Worm (Caenorhabditis elegans) whole organism, late embryonic: Measurements from ENCODE around the gene Y57A10A.13.

ENCODE experiments used
- C08G9.2 ChIP-seq: sonication (generic microtip); optimal IDR thresholded peaks from 2 replicates; lab custom pipeline; 2016; ENCODE audit warnings: mild to moderate bottlenecking, missing genetic modification characterization, moderate library complexity, missing compliant biosample characterization
- F13H6.1 ChIP-seq: sonication (generic microtip); optimal IDR thresholded peaks from 2 replicates; lab custom pipeline; 2016; ENCODE audit warnings: missing genetic modification characterization, missing compliant biosample characterization
- Y22D7AL.16 ChIP-seq: sonication (generic microtip); optimal IDR thresholded peaks from 2 replicates; lab custom pipeline; 2016; ENCODE audit warnings: missing genetic modification characterization, missing compliant biosample characterization
- ceh-19 ChIP-seq: fragments of 200-800 bp; sonication (Bioruptor generic); optimal IDR thresholded peaks from 2 replicates; lab custom pipeline; 2018; ENCODE audit warnings: mild to moderate bottlenecking, missing genetic modification characterization, missing compliant biosample characterization
- ceh-2 ChIP-seq: sonication (generic microtip); optimal IDR thresholded peaks from 2 replicates; lab custom pipeline; 2016; ENCODE audit warnings: missing genotype, missing genetic modification characterization, missing compliant biosample characterization
- ceh-24 ChIP-seq: sonication (generic microtip); optimal IDR thresholded peaks from 2 replicates; lab custom pipeline; 2016; ENCODE audit warnings: mild to moderate bottlenecking, missing genetic modification characterization, missing compliant biosample characterization
- ceh-34 ChIP-seq: sonication (generic microtip); optimal IDR thresholded peaks from 2 replicates; lab custom pipeline; 2016; ENCODE audit warnings: mild to moderate bottlenecking, missing genetic modification characterization, missing compliant biosample characterization
- ceh-45 ChIP-seq: fragments of 200-800 bp; sonication (Bioruptor generic); IDR thresholded peaks from 2 replicates; pipeline ENCODE4 v1.3.6; 2022; ENCODE audit warnings: missing genetic modification reagents, missing genetic modification characterization, missing compliant biosample characterization
- ceh-6 ChIP-seq: fragments of 200-800 bp; sonication (Bioruptor generic); optimal IDR thresholded peaks from 2 replicates; lab custom pipeline; 2018; ENCODE audit warnings: mild to moderate bottlenecking, missing genetic modification characterization, missing compliant biosample characterization
- ceh-9 ChIP-seq: sonication (generic microtip); optimal IDR thresholded peaks from 2 replicates; lab custom pipeline; 2016; ENCODE audit warnings: mild to moderate bottlenecking, missing genetic modification characterization, inconsistent platforms, missing compliant biosample characterization
- che-1 ChIP-seq: sonication (generic microtip); optimal IDR thresholded peaks from 2 replicates; lab custom pipeline; 2016; ENCODE audit warnings: mild to moderate bottlenecking, missing genetic modification characterization, missing compliant biosample characterization
- dmd-4 ChIP-seq: sonication (generic microtip); optimal IDR thresholded peaks from 2 replicates; lab custom pipeline; 2016; ENCODE audit warnings: borderline replicate concordance, missing genetic modification characterization, missing compliant biosample characterization
- dve-1 ChIP-seq: sonication (generic microtip); optimal IDR thresholded peaks from 2 replicates; lab custom pipeline; 2017; ENCODE audit warnings: antibody characterized with exemption, mild to moderate bottlenecking, missing genetic modification characterization, missing compliant biosample characterization
- elt-4 ChIP-seq: sonication (generic microtip); optimal IDR thresholded peaks from 2 replicates; lab custom pipeline; 2016; ENCODE audit warnings: missing genetic modification characterization, missing compliant biosample characterization
- eyg-1 ChIP-seq: sonication (generic microtip); optimal IDR thresholded peaks from 2 replicates; lab custom pipeline; 2016; ENCODE audit warnings: missing genotype, missing genetic modification characterization, missing compliant biosample characterization
- fax-1 ChIP-seq: sonication (generic microtip); optimal IDR thresholded peaks from 2 replicates; lab custom pipeline; 2016; ENCODE audit warnings: missing genotype, missing genetic modification characterization, missing compliant biosample characterization
- fkh-10 ChIP-seq: fragments of 150-350 bp; optimal IDR thresholded peaks from 2 replicates; lab custom pipeline; 2014; ENCODE audit warnings: missing biosample characterization, missing genetic modification reagents, missing genetic modification characterization
- fkh-6 ChIP-seq: sonication (generic microtip); optimal IDR thresholded peaks from 2 replicates; lab custom pipeline; 2016; ENCODE audit warnings: missing genetic modification characterization, missing compliant biosample characterization
- gmeb-2 ChIP-seq: sonication (generic microtip); optimal IDR thresholded peaks from 2 replicates; lab custom pipeline; 2016; ENCODE audit warnings: missing genetic modification characterization, inconsistent platforms, missing compliant biosample characterization
- hlh-13 ChIP-seq: fragments of 200-800 bp; sonication (Bioruptor generic); optimal IDR thresholded peaks from 2 replicates; lab custom pipeline; 2018; ENCODE audit warnings: mild to moderate bottlenecking, missing genetic modification characterization, missing compliant biosample characterization
- hlh-15 ChIP-seq: sonication (generic microtip); optimal IDR thresholded peaks from 2 replicates; lab custom pipeline; 2016; ENCODE audit warnings: missing genetic modification characterization, missing compliant biosample characterization
- hlh-6 ChIP-seq: sonication (generic microtip); optimal IDR thresholded peaks from 2 replicates; lab custom pipeline; 2016; ENCODE audit warnings: missing genotype, missing genetic modification characterization, missing compliant biosample characterization
- hlh-8 ChIP-seq: sonication (generic microtip); optimal IDR thresholded peaks from 2 replicates; lab custom pipeline; 2016; ENCODE audit warnings: missing genotype, missing genetic modification characterization, missing compliant biosample characterization
- lim-6 ChIP-seq: sonication (generic microtip); optimal IDR thresholded peaks from 2 replicates; lab custom pipeline; 2016; ENCODE audit warnings: missing genetic modification characterization, missing compliant biosample characterization
- nfya-1 ChIP-seq: sonication (generic microtip); optimal IDR thresholded peaks from 2 replicates; lab custom pipeline; 2017; ENCODE audit warnings: missing genetic modification characterization, mild to moderate bottlenecking, missing compliant biosample characterization, antibody characterized with exemption, moderate library complexity
- nhr-232 ChIP-seq: sonication (generic microtip); optimal IDR thresholded peaks from 2 replicates; lab custom pipeline; 2016; ENCODE audit warnings: missing genetic modification characterization, missing compliant biosample characterization
- odd-2 ChIP-seq: sonication (generic microtip); optimal IDR thresholded peaks from 2 replicates; lab custom pipeline; 2017; ENCODE audit warnings: antibody characterized with exemption, mild to moderate bottlenecking, missing genetic modification characterization, missing compliant biosample characterization
- pag-3 ChIP-seq: sonication (generic microtip); optimal IDR thresholded peaks from 2 replicates; lab custom pipeline; 2016; ENCODE audit warnings: missing compliant biosample characterization, missing genetic modification characterization, borderline replicate concordance
- pax-1 ChIP-seq: fragments of 150-350 bp; optimal IDR thresholded peaks from 2 replicates; lab custom pipeline; 2014; ENCODE audit warnings: missing biosample characterization, missing genetic modification characterization
- pha-2 ChIP-seq: sonication (generic microtip); optimal IDR thresholded peaks from 2 replicates; lab custom pipeline; 2017; ENCODE audit warnings: mild to moderate bottlenecking, missing genetic modification characterization, missing compliant biosample characterization
- pqm-1 ChIP-seq: sonication (generic microtip); optimal IDR thresholded peaks from 2 replicates; lab custom pipeline; 2016; ENCODE audit warnings: missing genetic modification characterization, missing compliant biosample characterization
- sdc-2 ChIP-seq: sonication (generic microtip); optimal IDR thresholded peaks from 2 replicates; lab custom pipeline; 2016; ENCODE audit warnings: missing genotype, missing genetic modification characterization, missing compliant biosample characterization
- sox-2 ChIP-seq: fragments of 200-800 bp; sonication (Bioruptor generic); IDR thresholded peaks from 2 replicates; pipeline ENCODE4 v1.3.6; 2022; ENCODE audit warnings: missing genetic modification reagents, missing genetic modification characterization, missing compliant biosample characterization
- tbx-2 ChIP-seq: sonication (generic microtip); optimal IDR thresholded peaks from 2 replicates; lab custom pipeline; 2016; ENCODE audit warnings: missing genetic modification characterization, missing compliant biosample characterization
- tbx-7 ChIP-seq: sonication (generic microtip); optimal IDR thresholded peaks from 2 replicates; lab custom pipeline; 2016; ENCODE audit warnings: missing genotype, missing genetic modification characterization, missing compliant biosample characterization
- ttx-3 ChIP-seq: sonication (generic microtip); optimal IDR thresholded peaks from 2 replicates; lab custom pipeline; 2016; ENCODE audit warnings: missing genetic modification reagents, missing genetic modification characterization, missing compliant biosample characterization
- unc-3 ChIP-seq, 2 experiments: fragments of 200-800 bp in 1 of 2; sonication (Bioruptor generic) in 1 of 2; sonication (generic microtip) in 1 of 2; conservative IDR thresholded peaks in 1 of 2; optimal IDR thresholded peaks in 1 of 2; 2 replicates each; pipeline versions ENCODE4 v1.3.6 to Lab custom; 2016 to 2022; ENCODE audit warnings: missing compliant biosample characterization in 2 of 2, missing genetic modification characterization in 2 of 2, missing genetic modification reagents in 1 of 2
- unc-42 ChIP-seq: sonication (generic microtip); optimal IDR thresholded peaks from 2 replicates; lab custom pipeline; 2016; ENCODE audit warnings: missing genotype, missing genetic modification characterization, missing compliant biosample characterization
- unc-55 ChIP-seq: sonication (generic microtip); optimal IDR thresholded peaks from 2 replicates; lab custom pipeline; 2017; ENCODE audit warnings: missing biosample characterization, missing genetic modification reagents, missing genetic modification characterization

Y57A10A.13 gene

DNA sequence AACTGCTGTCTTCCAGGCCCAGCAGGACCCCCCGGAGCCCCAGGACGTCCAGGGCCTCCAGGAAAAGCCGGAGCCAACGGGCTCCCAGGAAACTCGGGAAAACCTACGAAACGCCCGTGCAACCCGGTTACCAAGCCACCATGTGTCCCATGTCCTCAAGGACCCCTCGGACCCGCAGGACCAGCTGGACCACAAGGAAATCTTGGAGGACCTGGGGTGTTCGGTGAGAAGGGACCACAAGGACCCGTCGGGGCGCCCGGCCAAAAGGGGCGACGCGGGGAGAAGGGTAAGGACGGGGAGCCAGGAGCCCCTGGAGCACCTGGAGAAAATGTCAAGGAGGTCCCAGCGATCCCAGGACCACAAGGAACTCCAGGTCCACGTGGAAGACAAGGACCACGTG, 9.3 kb downstream of the Y57A10A.13 start:
- no peak for TF ChIP-seq pha-2 (tag; lab: Kevin White, UChicago)
- TF ChIP-seq dmd-4 (tag; lab: Kevin White, UChicago), result no peak
- no peak for TF ChIP-seq sdc-2 (tag; lab: Kevin White, UChicago)
- peak; percentile 35 for TF ChIP-seq C08G9.2 (tag; lab: Kevin White, UChicago)
- TF ChIP-seq ceh-2 (tag; lab: Kevin White, UChicago), result no peak
- no peak for TF ChIP-seq F13H6.1 (tag; lab: Kevin White, UChicago)
- no peak for TF ChIP-seq pqm-1 (tag; lab: Kevin White, UChicago)
- TF ChIP-seq hlh-8, result no peak
- TF ChIP-seq unc-55 (GFP tag; lab: Kevin White, UChicago), result no peak
- TF ChIP-seq elt-4 (tag; lab: Kevin White, UChicago), result peak; percentile 14
- peak; percentile 10 for TF ChIP-seq lim-6
- no peak for TF ChIP-seq che-1 (tag; lab: Kevin White, UChicago)
- TF ChIP-seq tbx-2, result no peak
- no peak for TF ChIP-seq eyg-1
- no peak for TF ChIP-seq unc-42 (tag; lab: Kevin White, UChicago)
- TF ChIP-seq ceh-6 (GFP tag; lab: Kevin White, UChicago), result no peak
- TF ChIP-seq hlh-13 (GFP tag; lab: Kevin White, UChicago), result no peak
- TF ChIP-seq Y22D7AL.16 (tag; lab: Kevin White, UChicago), result no peak
- TF ChIP-seq gmeb-2 (tag; lab: Kevin White, UChicago), result no peak
- TF ChIP-seq tbx-7 (tag; lab: Kevin White, UChicago), result no peak
- no peak for TF ChIP-seq hlh-15 (tag; lab: Kevin White, UChicago)
- TF ChIP-seq nhr-232 (tag; lab: Kevin White, UChicago), result no peak
- no peak for TF ChIP-seq ceh-24 (tag; lab: Kevin White, UChicago)
- TF ChIP-seq ceh-19 (GFP tag; lab: Kevin White, UChicago), result no peak
- TF ChIP-seq pag-3 (tag; lab: Kevin White, UChicago), result no peak
- TF ChIP-seq dve-1 (tag; lab: Kevin White, UChicago), result no peak
- no peak for TF ChIP-seq hlh-6 (tag; lab: Kevin White, UChicago)
- TF ChIP-seq odd-2, result no peak
- peak; percentile 14 for TF ChIP-seq fkh-6
- TF ChIP-seq ttx-3 (tag; lab: Kevin White, UChicago), result no peak
- TF ChIP-seq unc-3 (GFP tag; conservative IDR thresholded peaks at IDR 0.05; lab: Robert Waterston, UW), result no peak
- TF ChIP-seq unc-3 (tag; optimal IDR thresholded peaks at IDR 0.05; lab: Kevin White, UChicago), result no peak
- no peak for TF ChIP-seq nfya-1
- TF ChIP-seq ceh-34 (tag; lab: Kevin White, UChicago), result no peak
- no peak for TF ChIP-seq fkh-10
- TF ChIP-seq sox-2 (GFP tag; lab: Robert Waterston, UW), result no peak
- TF ChIP-seq ceh-45 (GFP tag; lab: Robert Waterston, UW), result 0 out of 2 replicates have a peak, but pooled peaks have one; percentile 10

DNA sequence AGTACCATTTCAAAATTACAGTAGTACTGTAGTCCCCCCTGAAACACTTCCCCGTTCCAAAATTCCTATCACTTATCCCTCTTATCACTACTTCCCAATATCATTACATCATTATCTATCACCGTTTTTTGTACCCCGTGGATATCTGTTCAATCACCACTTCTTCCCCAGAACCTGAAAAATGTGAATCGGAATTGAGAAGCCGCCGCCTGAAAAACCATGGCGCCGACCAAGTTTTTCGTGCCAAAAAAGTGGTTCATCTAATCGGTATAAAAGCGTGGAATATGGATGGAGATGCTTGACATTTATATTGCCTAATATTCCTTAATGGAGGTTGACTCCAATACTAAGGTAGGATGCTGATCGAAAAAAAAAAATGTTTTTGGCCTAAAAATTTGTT, 12.4 kb downstream of the Y57A10A.13 start, which contains the start of gene rol-1:
Gene rol-1, plus strand, starts transcription at position 301 of the 400 bp plus-strand sequence.
- no peak for TF ChIP-seq sdc-2 (tag; lab: Kevin White, UChicago)
- no peak for TF ChIP-seq nhr-232 (tag; lab: Kevin White, UChicago)
- TF ChIP-seq ceh-9 (tag; lab: Kevin White, UChicago), result no peak
- TF ChIP-seq elt-4 (tag; lab: Kevin White, UChicago), result no peak
- no peak for TF ChIP-seq fax-1 (tag; lab: Kevin White, UChicago)
- TF ChIP-seq pax-1 (tag; lab: Kevin White, UChicago), result no peak
- TF ChIP-seq odd-2, result no peak
